Fruit fly (Drosophila melanogaster) whole organism, embryonic: Measurements from ENCODE around the gene CG7728.

Experiments
- CG14441 ChIP-seq: fragments of 200-800 bp; sonication (Bioruptor generic); IDR thresholded peaks from 2 replicates; pipeline ENCODE4 v1.3.6; 2022; ENCODE audit warnings: missing biosample characterization, missing genetic modification characterization
- CG18011 ChIP-seq: fragments of 200-800 bp; sonication (Bioruptor generic); optimal IDR thresholded peaks from 2 replicates; lab custom pipeline; 2017; ENCODE audit warnings: missing biosample characterization, missing genetic modification characterization, mild to moderate bottlenecking, moderate library complexity, missing genotype
- CG30403 ChIP-seq: fragments of 200-800 bp; sonication (Bioruptor generic); optimal IDR thresholded peaks from 3 replicates; lab custom pipeline; 2016; ENCODE audit warnings: missing biosample characterization, missing genetic modification characterization
- Dip2 ChIP-seq: fragments of 200-800 bp; sonication (Bioruptor generic); IDR thresholded peaks from 2 replicates; pipeline ENCODE4 v1.3.6; 2022; ENCODE audit warnings: missing biosample characterization, missing genetic modification characterization
- Ets65A ChIP-seq: fragments of 200-800 bp; sonication (Bioruptor generic); peaks from one replicate; lab custom pipeline; 2016; ENCODE audit warnings: missing biosample characterization, missing genetic modification characterization
- Rx ChIP-seq: fragments of 200-800 bp; sonication (Bioruptor generic); IDR thresholded peaks from 2 replicates; pipeline ENCODE4 v1.3.6; 2022; ENCODE audit warnings: missing biosample characterization, missing genetic modification characterization
- Sry-β ChIP-seq: fragments of 200-800 bp; sonication (Bioruptor generic); optimal IDR thresholded peaks from 2 replicates; lab custom pipeline; 2018; ENCODE audit warnings: missing biosample characterization, mild to moderate bottlenecking, missing genetic modification characterization, moderate library complexity
- gsb-n ChIP-seq: fragments of 200-800 bp; sonication (Bioruptor generic); optimal IDR thresholded peaks from 3 replicates; lab custom pipeline; 2018; ENCODE audit warnings: missing biosample characterization, mild to moderate bottlenecking, missing genetic modification characterization
- hkb ChIP-seq, 2 experiments: fragments of 200-800 bp in 1 of 2; fragments of >200 bp in 1 of 2; sonication (Bioruptor generic) in 1 of 2; IDR thresholded peaks in 1 of 2; optimal IDR thresholded peaks in 1 of 2; 2 replicates each; pipeline versions ENCODE4 v1.3.6 to Lab custom; 2017 to 2022; ENCODE audit warnings: missing biosample characterization in 1 of 2, missing genetic modification characterization in 1 of 2
- jing ChIP-seq: fragments of 200-800 bp; sonication (Bioruptor generic); optimal IDR thresholded peaks from 2 replicates; lab custom pipeline; 2018; ENCODE audit warnings: missing biosample characterization, mild to moderate bottlenecking, missing genetic modification characterization
- knrl ChIP-seq: fragments of 200-800 bp; sonication (Bioruptor generic); IDR thresholded peaks from 3 replicates; pipeline ENCODE4 v1.3.6; 2022; ENCODE audit warnings: missing biosample characterization, missing genetic modification characterization; ENCODE audit not compliant: partially characterized antibody
- wek ChIP-seq: fragments of 200-800 bp; sonication (Bioruptor generic); optimal IDR thresholded peaks from 3 replicates; lab custom pipeline; 2018; ENCODE audit warnings: missing biosample characterization, mild to moderate bottlenecking, missing genetic modification characterization, moderate library complexity

DNA sequence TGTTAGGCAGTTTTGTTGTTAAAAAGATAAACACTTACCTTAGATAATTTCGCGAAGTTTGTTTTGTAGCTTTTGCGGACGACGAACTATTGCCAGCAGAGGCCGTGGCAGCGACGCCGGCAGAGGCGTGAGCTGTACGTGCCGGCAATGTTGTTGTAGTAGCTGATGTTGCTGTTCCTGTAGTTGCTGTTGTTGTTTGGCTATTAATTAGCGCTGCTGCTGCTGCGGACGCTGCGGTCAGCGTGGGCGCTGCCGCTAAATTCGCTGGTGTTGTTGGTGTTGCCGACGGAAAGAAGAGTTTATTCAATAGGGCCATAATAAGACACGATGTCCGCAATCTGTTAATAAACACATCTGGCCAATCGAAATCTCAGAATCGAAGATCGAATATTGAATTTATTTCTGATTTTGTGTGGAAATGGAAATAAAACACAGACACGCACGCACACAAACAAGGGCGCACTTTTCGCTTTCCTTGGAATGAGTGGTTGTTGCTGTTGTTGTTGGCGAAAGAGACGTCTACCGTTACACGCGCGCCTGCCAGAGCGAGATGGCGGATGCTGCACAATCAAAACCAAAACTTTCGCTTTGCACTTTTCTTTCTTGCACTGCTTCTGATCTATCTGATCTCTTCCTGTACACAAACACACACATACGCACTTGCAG is 4.9 kb upstream of the CG7728 start:
- TF ChIP-seq CG18011: no peak
- no peak for TF ChIP-seq hkb (optimal IDR thresholded peaks at IDR 0.05; lab: Kevin White, UChicago)
- no peak for TF ChIP-seq hkb (GFP tag; IDR thresholded peaks at IDR 0.05; lab: Robert Waterston, UW)
- TF ChIP-seq Rx (GFP tag; lab: Robert Waterston, UW): no peak
- no peak for TF ChIP-seq CG30403
- no peak for TF ChIP-seq Dip2 (GFP tag; lab: Robert Waterston, UW)
- TF ChIP-seq gsb-n (tag; lab: Kevin White, UChicago): no peak
- TF ChIP-seq jing (GFP tag; lab: Kevin White, UChicago): no peak
- TF ChIP-seq Sry-β (GFP tag; lab: Kevin White, UChicago): no peak
- no peak for TF ChIP-seq knrl
- no peak for TF ChIP-seq CG14441 (GFP tag; lab: Robert Waterston, UW)
- TF ChIP-seq wek (GFP tag; lab: Kevin White, UChicago): no peak
- TF ChIP-seq Ets65A (GFP tag; lab: Kevin White, UChicago): no peak
